Worm (Caenorhabditis elegans) whole organism, late embryonic: Measurements from ENCODE around the gene Y47D3B.12.

Experiments
- C08G9.2 ChIP-seq: sonication (generic microtip); optimal IDR thresholded peaks from 2 replicates; lab custom pipeline; 2016; ENCODE audit warnings: mild to moderate bottlenecking, missing genetic modification characterization, moderate library complexity, missing compliant biosample characterization
- C38D4.7 ChIP-seq: fragments of 200-800 bp; sonication (Bioruptor generic); optimal IDR thresholded peaks from 2 replicates; lab custom pipeline; 2018; ENCODE audit warnings: mild to moderate bottlenecking, missing genetic modification characterization, moderate library complexity, missing compliant biosample characterization
- K02D7.2 ChIP-seq: sonication (generic microtip); optimal IDR thresholded peaks from 2 replicates; lab custom pipeline; 2017; ENCODE audit warnings: mild to moderate bottlenecking, missing genetic modification characterization, missing compliant biosample characterization
- T23F11.4 ChIP-seq: fragments of 200-800 bp; sonication (Bioruptor generic); optimal IDR thresholded peaks from 2 replicates; lab custom pipeline; 2018; ENCODE audit warnings: mild to moderate bottlenecking, missing genetic modification characterization, missing compliant biosample characterization
- Y22D7AL.16 ChIP-seq: sonication (generic microtip); optimal IDR thresholded peaks from 2 replicates; lab custom pipeline; 2016; ENCODE audit warnings: missing genetic modification characterization, missing compliant biosample characterization
- ahr-1 ChIP-seq: sonication (generic microtip); optimal IDR thresholded peaks from 2 replicates; lab custom pipeline; 2016; ENCODE audit warnings: missing genetic modification characterization, missing compliant biosample characterization
- ceh-14 ChIP-seq: sonication (generic microtip); optimal IDR thresholded peaks from 2 replicates; lab custom pipeline; 2016; ENCODE audit warnings: missing genotype, missing genetic modification characterization, missing compliant biosample characterization
- ceh-18 ChIP-seq: sonication (generic microtip); optimal IDR thresholded peaks from 2 replicates; lab custom pipeline; 2016; ENCODE audit warnings: missing genetic modification characterization, missing compliant biosample characterization
- ceh-19 ChIP-seq: fragments of 200-800 bp; sonication (Bioruptor generic); optimal IDR thresholded peaks from 2 replicates; lab custom pipeline; 2018; ENCODE audit warnings: mild to moderate bottlenecking, missing genetic modification characterization, missing compliant biosample characterization
- ceh-2 ChIP-seq: sonication (generic microtip); optimal IDR thresholded peaks from 2 replicates; lab custom pipeline; 2016; ENCODE audit warnings: missing genotype, missing genetic modification characterization, missing compliant biosample characterization
- ceh-22 ChIP-seq: sonication (generic microtip); optimal IDR thresholded peaks from 2 replicates; lab custom pipeline; 2017; ENCODE audit warnings: missing biosample characterization, missing genetic modification characterization
- ceh-30 ChIP-seq: fragments of 150-350 bp; optimal IDR thresholded peaks from 2 replicates; lab custom pipeline; 2014; ENCODE audit warnings: missing biosample characterization, missing genetic modification characterization
- ceh-31 ChIP-seq: sonication (generic microtip); optimal IDR thresholded peaks from 2 replicates; lab custom pipeline; 2016; ENCODE audit warnings: missing genetic modification characterization, missing compliant biosample characterization
- ceh-34 ChIP-seq: sonication (generic microtip); optimal IDR thresholded peaks from 2 replicates; lab custom pipeline; 2016; ENCODE audit warnings: mild to moderate bottlenecking, missing genetic modification characterization, missing compliant biosample characterization
- ceh-48 ChIP-seq: sonication (generic microtip); optimal IDR thresholded peaks from 2 replicates; lab custom pipeline; 2016; ENCODE audit warnings: missing genetic modification characterization, inconsistent platforms, missing compliant biosample characterization
- che-1 ChIP-seq: sonication (generic microtip); optimal IDR thresholded peaks from 2 replicates; lab custom pipeline; 2016; ENCODE audit warnings: mild to moderate bottlenecking, missing genetic modification characterization, missing compliant biosample characterization
- dve-1 ChIP-seq: sonication (generic microtip); optimal IDR thresholded peaks from 2 replicates; lab custom pipeline; 2017; ENCODE audit warnings: antibody characterized with exemption, mild to moderate bottlenecking, missing genetic modification characterization, missing compliant biosample characterization
- elt-2 ChIP-seq: sonication (generic microtip); optimal IDR thresholded peaks from 2 replicates; lab custom pipeline; 2016; ENCODE audit warnings: missing genetic modification reagents, missing genetic modification characterization, missing compliant biosample characterization
- ets-4 ChIP-seq: sonication (generic microtip); optimal IDR thresholded peaks from 2 replicates; lab custom pipeline; 2016; ENCODE audit warnings: missing genetic modification characterization, missing compliant biosample characterization
- eyg-1 ChIP-seq: sonication (generic microtip); optimal IDR thresholded peaks from 2 replicates; lab custom pipeline; 2016; ENCODE audit warnings: missing genotype, missing genetic modification characterization, missing compliant biosample characterization
- fax-1 ChIP-seq: sonication (generic microtip); optimal IDR thresholded peaks from 2 replicates; lab custom pipeline; 2016; ENCODE audit warnings: missing genotype, missing genetic modification characterization, missing compliant biosample characterization
- gmeb-2 ChIP-seq: sonication (generic microtip); optimal IDR thresholded peaks from 2 replicates; lab custom pipeline; 2016; ENCODE audit warnings: missing genetic modification characterization, inconsistent platforms, missing compliant biosample characterization
- hlh-30 ChIP-seq: sonication (generic microtip); optimal IDR thresholded peaks from 2 replicates; lab custom pipeline; 2017; ENCODE audit warnings: antibody characterized with exemption, missing genetic modification characterization, missing compliant biosample characterization; ENCODE audit not compliant: insufficient read depth
- lim-6 ChIP-seq: sonication (generic microtip); optimal IDR thresholded peaks from 2 replicates; lab custom pipeline; 2016; ENCODE audit warnings: missing genetic modification characterization, missing compliant biosample characterization
- madf-2 ChIP-seq: sonication (generic microtip); optimal IDR thresholded peaks from 2 replicates; lab custom pipeline; 2017; ENCODE audit warnings: missing genetic modification characterization, missing compliant biosample characterization
- nfya-1 ChIP-seq: sonication (generic microtip); optimal IDR thresholded peaks from 2 replicates; lab custom pipeline; 2017; ENCODE audit warnings: missing genetic modification characterization, mild to moderate bottlenecking, missing compliant biosample characterization, antibody characterized with exemption, moderate library complexity
- nhr-232 ChIP-seq: sonication (generic microtip); optimal IDR thresholded peaks from 2 replicates; lab custom pipeline; 2016; ENCODE audit warnings: missing genetic modification characterization, missing compliant biosample characterization
- npax-4 ChIP-seq: sonication (generic microtip); optimal IDR thresholded peaks from 2 replicates; lab custom pipeline; 2016; ENCODE audit warnings: missing genetic modification characterization, missing compliant biosample characterization
- pat-9 ChIP-seq: fragments of 200-800 bp; sonication (Bioruptor generic); optimal IDR thresholded peaks from 2 replicates; lab custom pipeline; 2018; ENCODE audit warnings: mild to moderate bottlenecking, missing genetic modification characterization, moderate library complexity, missing compliant biosample characterization
- pax-1 ChIP-seq: fragments of 150-350 bp; optimal IDR thresholded peaks from 2 replicates; lab custom pipeline; 2014; ENCODE audit warnings: missing biosample characterization, missing genetic modification characterization
- pha-2 ChIP-seq: sonication (generic microtip); optimal IDR thresholded peaks from 2 replicates; lab custom pipeline; 2017; ENCODE audit warnings: mild to moderate bottlenecking, missing genetic modification characterization, missing compliant biosample characterization
- pros-1 ChIP-seq: fragments of 150-350 bp; optimal IDR thresholded peaks from 2 replicates; lab custom pipeline; 2014; ENCODE audit warnings: missing biosample characterization, missing genetic modification reagents, missing genetic modification characterization
- ref-2 ChIP-seq: sonication (generic microtip); optimal IDR thresholded peaks from 2 replicates; lab custom pipeline; 2016; ENCODE audit warnings: missing genetic modification characterization, missing compliant biosample characterization
- sox-4 ChIP-seq: sonication (generic microtip); optimal IDR thresholded peaks from 2 replicates; lab custom pipeline; 2017; ENCODE audit warnings: mild to moderate bottlenecking, missing genetic modification characterization, inconsistent platforms, missing compliant biosample characterization
- syd-9 ChIP-seq: sonication (generic microtip); optimal IDR thresholded peaks from 2 replicates; lab custom pipeline; 2016; ENCODE audit warnings: mild to moderate bottlenecking, missing genetic modification characterization, moderate library complexity, missing compliant biosample characterization
- tbx-2 ChIP-seq: sonication (generic microtip); optimal IDR thresholded peaks from 2 replicates; lab custom pipeline; 2016; ENCODE audit warnings: missing genetic modification characterization, missing compliant biosample characterization
- tbx-7 ChIP-seq: sonication (generic microtip); optimal IDR thresholded peaks from 2 replicates; lab custom pipeline; 2016; ENCODE audit warnings: missing genotype, missing genetic modification characterization, missing compliant biosample characterization
- unc-55 ChIP-seq: sonication (generic microtip); optimal IDR thresholded peaks from 2 replicates; lab custom pipeline; 2017; ENCODE audit warnings: missing biosample characterization, missing genetic modification reagents, missing genetic modification characterization
- zip-5 ChIP-seq: sonication (generic microtip); optimal IDR thresholded peaks from 2 replicates; lab custom pipeline; 2016; ENCODE audit warnings: missing genetic modification characterization, missing compliant biosample characterization

Gene Y47D3B.12

DNA sequence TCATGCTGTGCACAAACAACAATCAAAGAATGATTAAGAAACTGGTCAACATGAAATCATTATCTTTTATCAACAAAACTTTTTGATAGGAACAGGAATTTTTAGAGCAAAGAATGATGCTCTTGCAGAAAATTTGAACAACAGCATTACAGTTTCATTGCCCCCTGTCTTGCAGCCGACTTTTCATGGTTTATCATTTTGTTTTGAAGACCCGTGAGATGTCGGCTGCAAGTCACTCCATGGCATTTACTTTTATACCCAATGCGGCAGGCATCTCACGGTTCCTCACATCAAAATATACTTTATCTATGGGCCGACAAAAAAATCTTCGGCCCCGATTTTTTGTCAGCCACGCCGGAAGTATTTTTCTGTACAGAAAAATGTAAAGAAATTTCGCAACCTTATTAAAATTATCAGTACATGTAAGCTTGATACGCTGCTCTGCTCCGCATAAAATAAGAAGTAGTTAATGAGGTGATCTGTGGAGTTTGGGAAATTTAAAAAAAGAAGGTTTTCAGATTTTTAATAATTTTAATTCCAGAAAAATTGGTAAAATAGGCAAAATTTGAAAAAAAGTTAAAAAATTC, 40.7 kb downstream of the Y47D3B.12 start (continued):
- TF ChIP-seq ceh-14 (tag; lab: Kevin White, UChicago) (no peak), zip-5 (tag; lab: Kevin White, UChicago) (no peak), tbx-2 (tag; lab: Kevin White, UChicago) (no peak), npax-4 (no peak)

DNA sequence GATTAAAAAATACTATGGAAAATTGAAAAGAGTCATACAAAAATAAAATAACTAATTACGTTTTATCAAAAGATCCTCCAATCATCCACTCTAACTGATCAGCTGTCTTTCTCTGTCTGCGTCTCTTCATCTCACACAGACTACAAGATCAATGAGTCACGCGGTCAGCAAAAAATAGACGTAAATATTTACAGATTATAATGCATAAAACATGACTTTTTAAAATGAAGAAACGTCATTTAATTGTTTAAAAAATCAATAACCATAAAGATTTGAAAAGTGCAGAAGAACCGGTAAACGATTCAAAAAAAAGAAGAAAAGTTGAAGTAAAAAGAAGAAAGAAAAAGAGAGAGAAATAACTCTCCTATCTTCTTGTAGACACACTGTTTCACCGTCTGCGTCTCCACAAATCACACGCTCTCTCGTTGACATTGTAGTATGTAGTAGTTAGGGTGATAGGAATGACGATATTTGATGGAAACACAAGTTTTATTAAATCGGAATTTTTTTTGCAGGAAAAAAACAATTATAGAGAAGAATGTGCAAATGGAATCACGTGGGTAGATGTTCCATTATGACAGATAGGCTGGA, 42.1 kb downstream of the Y47D3B.12 start:
- TF ChIP-seq hlh-30 (peak; percentile 57), nhr-232 (tag; lab: Kevin White, UChicago) (no peak), C08G9.2 (tag; lab: Kevin White, UChicago) (no peak), tbx-2 (tag; lab: Kevin White, UChicago) (no peak), Y22D7AL.16 (no peak), syd-9 (tag; lab: Kevin White, UChicago) (no peak), unc-55 (GFP tag; lab: Kevin White, UChicago) (peak; percentile 20)

DNA sequence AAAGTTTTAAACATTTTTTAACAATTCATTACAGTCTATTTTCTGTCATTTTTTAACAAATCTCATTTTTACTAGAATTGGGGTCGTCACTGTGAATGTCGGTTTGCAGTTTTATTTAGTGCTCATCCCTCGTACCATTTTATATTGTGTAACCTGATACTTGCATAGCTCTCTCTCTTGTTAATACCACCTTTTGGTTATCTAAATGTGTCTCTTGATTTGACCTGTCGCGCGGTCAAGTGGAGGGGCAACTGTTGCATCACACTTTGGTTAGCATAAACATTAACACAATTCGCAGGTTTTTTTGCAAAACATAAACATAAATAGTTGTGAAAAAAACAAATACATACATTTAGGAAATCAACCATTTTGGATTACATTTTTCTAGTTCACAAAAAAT, 44.0 kb downstream of the Y47D3B.12 start:
- TF ChIP-seq nfya-1 (tag; lab: Kevin White, UChicago), result no peak
- TF ChIP-seq syd-9 (tag; lab: Kevin White, UChicago), result no peak
- TF ChIP-seq ceh-34 (tag; lab: Kevin White, UChicago), result peak; percentile 81
- no peak for TF ChIP-seq ref-2 (tag; lab: Kevin White, UChicago)

DNA sequence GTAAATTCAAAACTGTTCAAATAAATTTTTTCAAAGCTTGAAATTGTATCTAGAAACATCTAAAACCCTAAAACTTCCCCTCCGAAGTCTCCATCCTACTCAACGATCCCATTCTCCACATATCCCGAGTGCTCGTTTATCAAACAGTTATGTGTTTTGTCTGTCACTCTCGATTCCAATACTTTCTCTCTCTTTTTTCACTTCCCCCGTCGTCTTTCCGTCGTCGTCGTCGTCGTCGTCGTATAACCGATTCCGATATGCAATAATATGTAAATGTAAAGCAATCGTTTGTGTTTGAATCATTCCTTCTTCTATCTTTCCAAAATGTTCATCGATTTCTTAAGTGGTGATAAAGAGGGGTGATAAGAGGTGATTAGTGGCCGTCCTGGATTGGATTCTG, 45.5 kb downstream of the Y47D3B.12 start:
- TF ChIP-seq ceh-34 (tag; lab: Kevin White, UChicago) (no peak), hlh-30 (no peak), pat-9 (tag; lab: Kevin White, UChicago) (no peak), dve-1 (tag; lab: Kevin White, UChicago) (no peak), tbx-7 (tag; lab: Kevin White, UChicago) (no peak), eyg-1 (tag; lab: Kevin White, UChicago) (no peak), ceh-19 (no peak), ceh-30 (tag; lab: Kevin White, UChicago) (no peak), pros-1 (tag; lab: Kevin White, UChicago) (no peak), lim-6 (tag; lab: Kevin White, UChicago) (no peak), ceh-18 (tag; lab: Kevin White, UChicago) (no peak), pha-2 (tag; lab: Kevin White, UChicago) (no peak), C38D4.7 (GFP tag; lab: Kevin White, UChicago) (no peak)
- TF ChIP-seq, all 69 proteins: peak for 0

DNA sequence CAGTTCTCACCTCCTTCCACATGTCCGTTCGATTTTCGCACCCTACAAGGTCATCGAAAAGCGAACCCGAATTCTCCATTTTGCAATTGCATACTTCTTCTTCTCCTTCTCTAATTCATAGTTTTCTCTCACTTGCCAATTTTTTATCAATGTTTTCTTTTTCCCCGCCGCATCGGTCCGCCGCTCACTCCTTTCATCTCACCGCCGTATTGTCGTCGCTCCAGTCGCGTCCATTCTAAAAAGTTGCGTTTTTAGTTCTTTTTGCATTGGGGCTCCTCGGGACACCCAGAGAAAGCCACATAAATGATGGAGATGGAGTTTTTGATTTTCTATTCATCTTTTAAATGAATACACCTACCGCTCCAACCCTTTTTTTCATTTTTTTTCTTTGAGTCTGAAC, 48.6 kb downstream of the Y47D3B.12 start:
- no peak for TF ChIP-seq ceh-48
- no peak for TF ChIP-seq ets-4 (tag; lab: Kevin White, UChicago)
- TF ChIP-seq che-1, result no peak
- TF ChIP-seq madf-2 (tag; lab: Kevin White, UChicago), result no peak
- no peak for TF ChIP-seq lim-6 (tag; lab: Kevin White, UChicago)
- TF ChIP-seq ceh-19, result no peak
- no peak for TF ChIP-seq K02D7.2 (tag; lab: Kevin White, UChicago)
- no peak for TF ChIP-seq sox-4 (tag; lab: Kevin White, UChicago)
- no peak for TF ChIP-seq gmeb-2 (tag; lab: Kevin White, UChicago)
- TF ChIP-seq zip-5 (tag; lab: Kevin White, UChicago), result no peak
- no peak for TF ChIP-seq ceh-31 (tag; lab: Kevin White, UChicago)
- no peak for TF ChIP-seq ceh-22 (tag; lab: Kevin White, UChicago)
- TF ChIP-seq elt-2, result no peak
- TF ChIP-seq ceh-2 (tag; lab: Kevin White, UChicago), result no peak
- TF ChIP-seq ahr-1 (tag; lab: Kevin White, UChicago), result no peak
- TF ChIP-seq T23F11.4 (GFP tag; lab: Kevin White, UChicago), result no peak
- TF ChIP-seq syd-9 (tag; lab: Kevin White, UChicago), result no peak
- TF ChIP-seq pax-1 (tag; lab: Kevin White, UChicago), result no peak
- TF ChIP-seq unc-55 (GFP tag; lab: Kevin White, UChicago), result no peak
- TF ChIP-seq fax-1 (tag; lab: Kevin White, UChicago), result no peak
